Worm (Caenorhabditis elegans): ENCODE data around the gene unc-82.

unc-82 gene

ce11 chrIV:7473159-7473649 lies 48.9 kb downstream of the unc-82 start, which contains the start of the genes plk-3 and F55G1.6:
TSS of gene plk-3 (minus strand) at chrIV:7473209.
TSS of gene F55G1.6 (plus strand) at chrIV:7473517.
- TF ChIP-seq madf-3 (GFP tag; IDR thresholded peaks at IDR 0.05): 0 out of 2 replicates have a peak, but pooled peaks have one; percentile 53
- peak; percentile 11 for TF ChIP-seq him-1 (tag; optimal IDR thresholded peaks at IDR 0.05)
- TF ChIP-seq lsl-1 (GFP tag; optimal IDR thresholded peaks at IDR 0.05): peak; percentile 80
- peak; percentile 63 for TF ChIP-seq xnd-1 (tag; optimal IDR thresholded peaks at IDR 0.05)
- TF ChIP-seq ccch-3 (GFP tag; optimal IDR thresholded peaks at IDR 0.05): no peak
- TF ChIP-seq sdz-38 (tag; optimal IDR thresholded peaks at IDR 0.05): no peak
- peak; percentile 44 for TF ChIP-seq F49E8.2 (tag; optimal IDR thresholded peaks at IDR 0.05; ENCODE audit: insufficient read depth)
- no peak for TF ChIP-seq ztf-22 (GFP tag; optimal IDR thresholded peaks at IDR 0.05)
- peak; percentile 57 for TF ChIP-seq D2030.7 (GFP tag; IDR thresholded peaks at IDR 0.05)
- peak; percentile 12; the same call in 1 of the 2 replicates for TF ChIP-seq hmg-1.2 (GFP tag; IDR thresholded peaks at IDR 0.05)
- peak; percentile 94 for TF ChIP-seq efl-1 (GFP tag; optimal IDR thresholded peaks at IDR 0.05)
- peak; percentile 35 for TF ChIP-seq dpl-1 (GFP tag; optimal IDR thresholded peaks at IDR 0.05)
- no peak for TF ChIP-seq F10E7.11 (tag; optimal IDR thresholded peaks at IDR 0.05)
- TF ChIP-seq rcor-1 (GFP tag; IDR thresholded peaks at IDR 0.05): peak; percentile 24; the same call in 1 of the 2 replicates
- peak; percentile 52; the same call in 1 of the 2 replicates for TF ChIP-seq B0019.2 (GFP tag; conservative IDR thresholded peaks at IDR 0.05)
- no peak for TF ChIP-seq dpff-1 (tag; optimal IDR thresholded peaks at IDR 0.05)
- no peak for TF ChIP-seq akir-1 (GFP tag; optimal IDR thresholded peaks at IDR 0.05)
- TF ChIP-seq snpc-4 (GFP tag; optimal IDR thresholded peaks at IDR 0.05): no peak
- peak in 1 of 4 experiments; percentile 20 for TF ChIP-seq snpc-4 (tag; optimal IDR thresholded peaks at IDR 0.05)
- no peak for TF ChIP-seq lsy-27 (tag; optimal IDR thresholded peaks at IDR 0.05; ENCODE audit: borderline replicate concordance, insufficient read depth)
- TF ChIP-seq madf-6 (GFP tag; IDR thresholded peaks at IDR 0.05): peak; percentile 91
- no peak for TF ChIP-seq tlf-1 (GFP tag; optimal IDR thresholded peaks at IDR 0.05)
- peak; percentile 73 for TF ChIP-seq ceh-91 (GFP tag; IDR thresholded peaks at IDR 0.05)
- peak; percentile 73 for TF ChIP-seq madf-8 (GFP tag; conservative IDR thresholded peaks at IDR 0.05)
- peak; percentile 20 for TF ChIP-seq snpc-1.3 (tag; optimal IDR thresholded peaks at IDR 0.05; ENCODE audit: insufficient read depth)
- TF ChIP-seq nfya-1 (tag; optimal IDR thresholded peaks at IDR 0.05; ENCODE audit: borderline replicate concordance, insufficient read depth): no peak
- no peak for TF ChIP-seq lir-1 (GFP tag; conservative IDR thresholded peaks at IDR 0.05)
- peak; percentile 89 for TF ChIP-seq F33H1.4 (GFP tag; IDR thresholded peaks at IDR 0.05)
- TF ChIP-seq snpc-3.4 (tag; optimal IDR thresholded peaks at IDR 0.05): peak; percentile 53
- TF ChIP-seq tbp1 (GFP tag; optimal IDR thresholded peaks at IDR 0.05): peak; percentile 10
- no peak for TF ChIP-seq ceh-40 (GFP tag; IDR thresholded peaks at IDR 0.05)
- TF ChIP-seq ztf-28 (GFP tag; IDR thresholded peaks at IDR 0.05): no peak

ce11 chrIV:7474826-7475225 lies 50.5 kb downstream of the unc-82 start, which contains the start of gene slc-25A18.2:
TSS of gene slc-25A18.2 (plus strand) at chrIV:7475041.
- no peak for TF ChIP-seq F57C9.4 (tag; optimal IDR thresholded peaks at IDR 0.05)
- TF ChIP-seq tbx-9 (tag; optimal IDR thresholded peaks at IDR 0.05; ENCODE audit: borderline replicate concordance): no peak
- TF ChIP-seq dpff-1 (tag; optimal IDR thresholded peaks at IDR 0.05): no peak
- TF ChIP-seq zfh-2 (GFP tag; conservative IDR thresholded peaks at IDR 0.05): no peak
- TF ChIP-seq F52B5.7 (tag; optimal IDR thresholded peaks at IDR 0.05): no peak
- TF ChIP-seq B0019.2 (GFP tag; conservative IDR thresholded peaks at IDR 0.05): no peak
- TF ChIP-seq tbp1 (GFP tag; optimal IDR thresholded peaks at IDR 0.05): no peak
- no peak for TF ChIP-seq hsf-1 (GFP tag; IDR thresholded peaks at IDR 0.05)
- no peak for TF ChIP-seq fkh-3 (tag; optimal IDR thresholded peaks at IDR 0.05)
- no peak for TF ChIP-seq sptf-2 (GFP tag; optimal IDR thresholded peaks at IDR 0.05)
- TF ChIP-seq F10E7.11 (tag; optimal IDR thresholded peaks at IDR 0.05): no peak
- TF ChIP-seq madf-6 (GFP tag; IDR thresholded peaks at IDR 0.05): no peak
- no peak for TF ChIP-seq bed-2 (GFP tag; IDR thresholded peaks at IDR 0.05)

Data from whole organism, young adult.